Worm (Caenorhabditis elegans) whole organism, L4 larva: ENCODE data around the gene Y47D7A.17.

Experiments used
- Y5F2A.4 ChIP-seq: fragments of 200-800 bp; sonication (Bioruptor generic); optimal IDR thresholded peaks from 2 replicates; lab custom pipeline; 2018; ENCODE audit warnings: mild to moderate bottlenecking, missing genetic modification characterization, missing compliant biosample characterization
- ama-1 ChIP-seq: fragments of 150-350 bp; optimal IDR thresholded peaks from 2 replicates; lab custom pipeline; 2014; ENCODE audit warnings: inconsistent platforms, mixed read lengths
- ceh-20 ChIP-seq: fragments of 200-800 bp; sonication (Bioruptor generic); IDR thresholded peaks from 2 replicates; pipeline ENCODE4 v1.3.6; 2022; ENCODE audit warnings: missing genetic modification reagents, missing genetic modification characterization, missing compliant biosample characterization
- ceh-82 ChIP-seq: sonication (generic microtip); optimal IDR thresholded peaks from 2 replicates; lab custom pipeline; 2017; ENCODE audit warnings: missing biosample characterization, missing genetic modification characterization
- dmd-8 ChIP-seq: fragments of 200-800 bp; sonication (Bioruptor generic); IDR thresholded peaks from 2 replicates; pipeline ENCODE4 v1.3.6; 2022; ENCODE audit warnings: missing genetic modification characterization, missing compliant biosample characterization
- dve-1 ChIP-seq: sonication (generic microtip); optimal IDR thresholded peaks from 2 replicates; lab custom pipeline; 2017; ENCODE audit warnings: antibody characterized with exemption, mild to moderate bottlenecking, missing genetic modification characterization, missing compliant biosample characterization; ENCODE audit not compliant: insufficient read depth
- egl-27 ChIP-seq: sonication (generic microtip); optimal IDR thresholded peaks from 3 replicates; lab custom pipeline; 2017; ENCODE audit warnings: missing biosample characterization, missing genetic modification reagents, missing genetic modification characterization
- lsy-2 ChIP-seq, 2 experiments: fragments of 150-350 bp in 1 of 2; sonication (generic microtip) in 1 of 2; optimal IDR thresholded peaks; 2 replicates each; lab custom pipeline; 2014 to 2017; ENCODE audit warnings: missing biosample characterization in 2 of 2, missing genetic modification characterization in 2 of 2
- mdl-1 ChIP-seq, 2 experiments: fragments of 150-350 bp in 1 of 2; sonication (generic microtip) in 1 of 2; optimal IDR thresholded peaks; 2 replicates each; lab custom pipeline; 2014 to 2017; ENCODE audit warnings: missing biosample characterization in 2 of 2, missing genetic modification characterization in 2 of 2
- nhr-76 ChIP-seq: fragments of 150-350 bp; optimal IDR thresholded peaks from 2 replicates; lab custom pipeline; 2014; ENCODE audit warnings: missing biosample characterization, missing genetic modification characterization
- nhr-77 ChIP-seq: fragments of 150-350 bp; optimal IDR thresholded peaks from 2 replicates; lab custom pipeline; 2014; ENCODE audit warnings: missing biosample characterization, missing genetic modification characterization
- php-3 ChIP-seq: fragments of 200-800 bp; sonication (Bioruptor generic); IDR thresholded peaks from 2 replicates; pipeline ENCODE4 v1.3.6; 2022; ENCODE audit warnings: missing genetic modification reagents, missing genetic modification characterization, missing compliant biosample characterization

ce11 chrV:4407519-4407918 lies 4.1 kb downstream of the Y47D7A.17 start, which contains the start of gene nhr-118:
- no peak for TF ChIP-seq lsy-2 (tag; optimal IDR thresholded peaks at IDR 0.05; lab: Kevin White, UChicago)
- TF ChIP-seq nhr-76 = no peak
- no peak for TF ChIP-seq nhr-77
- TF ChIP-seq egl-27 (tag; lab: Kevin White, UChicago) = no peak
- TF ChIP-seq ama-1 (lab: Kevin White, UChicago) = no peak
- no peak for TF ChIP-seq php-3 (GFP tag; lab: Robert Waterston, UW)
- no peak for TF ChIP-seq ceh-82 (tag; lab: Kevin White, UChicago)
- no peak for TF ChIP-seq ceh-20
- no peak for TF ChIP-seq dmd-8 (GFP tag; lab: Robert Waterston, UW)
- TF ChIP-seq dve-1 (tag; lab: Kevin White, UChicago) = no peak
- no peak for TF ChIP-seq mdl-1 (tag; optimal IDR thresholded peaks at IDR 0.05; lab: Kevin White, UChicago)
- no peak for TF ChIP-seq Y5F2A.4 (GFP tag; lab: Kevin White, UChicago)
